Worm (Caenorhabditis elegans): ENCODE results near the gene F17A9.4.

ce11 chrV:6063330-6063729, 47.1 kb downstream of the F17A9.4 start, which contains the start of gene Y38A10A.2:
- TF ChIP-seq attf-3 (GFP tag; conservative IDR thresholded peaks at IDR 0.05) (no peak), nfya-1 (tag; optimal IDR thresholded peaks at IDR 0.05; ENCODE audit: borderline replicate concordance, insufficient read depth) (no peak), ama-1 (optimal IDR thresholded peaks at IDR 0.05) (no peak), ama-1 (GFP tag; optimal IDR thresholded peaks at IDR 0.05) (no peak), lin-35 (GFP tag; optimal IDR thresholded peaks at IDR 0.05) (no peak), pha-4 (tag; optimal IDR thresholded peaks at IDR 0.05) (no peak), C17E4.6 (GFP tag; IDR thresholded peaks at IDR 0.05) (no peak)

Data from whole organism, young adult.